Fruit fly (Drosophila melanogaster) whole organism, embryonic: ENCODE results near the gene CG13108.

ENCODE experiments used
- Awh ChIP-seq: fragments of 200-800 bp; sonication (Bioruptor generic); IDR thresholded peaks from 2 replicates; pipeline ENCODE4, ENCODE4 v1.3.6; 2022; ENCODE audit warnings: missing biosample characterization, missing genetic modification characterization
- CG11456 ChIP-seq: fragments of 200-800 bp; sonication (Bioruptor generic); IDR thresholded peaks from 3 replicates; pipeline ENCODE4 v1.3.6; 2022; ENCODE audit warnings: missing biosample characterization, missing genetic modification characterization
- CG1233 ChIP-seq: fragments of 200-800 bp; sonication (Bioruptor generic); optimal IDR thresholded peaks from 4 replicates; lab custom pipeline; 2018; ENCODE audit warnings: missing biosample characterization, mild to moderate bottlenecking, missing genetic modification characterization
- CG12744 ChIP-seq: fragments of 200-800 bp; sonication (Bioruptor generic); optimal IDR thresholded peaks from 2 replicates; lab custom pipeline; 2016; ENCODE audit warnings: missing biosample characterization, missing genetic modification characterization
- CG14860 ChIP-seq: fragments of 200-800 bp; sonication (Bioruptor generic); IDR thresholded peaks from 3 replicates; pipeline ENCODE4 v1.3.6; 2022; ENCODE audit warnings: missing biosample characterization, missing genetic modification characterization; ENCODE audit not compliant: partially characterized antibody
- CG15011 ChIP-seq: fragments of 200-800 bp; sonication (Bioruptor generic); optimal IDR thresholded peaks from 3 replicates; lab custom pipeline; 2018; ENCODE audit warnings: missing biosample characterization, mild to moderate bottlenecking, missing genetic modification characterization
- CG15479 ChIP-seq: fragments of 200-800 bp; sonication (Bioruptor generic); optimal IDR thresholded peaks from 3 replicates; lab custom pipeline; 2019; ENCODE audit warnings: missing biosample characterization, mild to moderate bottlenecking, missing genetic modification characterization, moderate library complexity
- CG17359 ChIP-seq: fragments of 200-800 bp; sonication (Bioruptor generic); optimal IDR thresholded peaks from 3 replicates; lab custom pipeline; 2018; ENCODE audit warnings: missing biosample characterization, mild to moderate bottlenecking, missing genetic modification characterization, moderate library complexity
- CG18764 ChIP-seq: fragments of 200-800 bp; sonication (Bioruptor generic); optimal IDR thresholded peaks from 3 replicates; lab custom pipeline; 2016; ENCODE audit warnings: missing biosample characterization, missing genetic modification characterization
- CG2678 ChIP-seq: fragments of 200-800 bp; sonication (Bioruptor generic); optimal IDR thresholded peaks from 3 replicates; lab custom pipeline; 2019; ENCODE audit warnings: missing biosample characterization, mild to moderate bottlenecking, missing genetic modification characterization, moderate library complexity
- CG30431 ChIP-seq: fragments of 200-800 bp; sonication (Bioruptor generic); optimal IDR thresholded peaks from 2 replicates; lab custom pipeline; 2017; ENCODE audit warnings: missing biosample characterization, missing genetic modification characterization
- CG3065 ChIP-seq: fragments of 200-800 bp; sonication (Bioruptor generic); optimal IDR thresholded peaks from 2 replicates; lab custom pipeline; 2016; ENCODE audit warnings: missing biosample characterization, missing genetic modification characterization
- CG31388 ChIP-seq: fragments of 200-800 bp; sonication (Bioruptor generic); optimal IDR thresholded peaks from 2 replicates; lab custom pipeline; 2016; ENCODE audit warnings: missing biosample characterization, missing genetic modification characterization
- CG3163 ChIP-seq: fragments of 200-800 bp; sonication (Bioruptor generic); optimal IDR thresholded peaks from 3 replicates; lab custom pipeline; 2016; ENCODE audit warnings: missing biosample characterization, missing genetic modification characterization
- CG32532 ChIP-seq: fragments of 200-800 bp; sonication (Bioruptor generic); IDR thresholded peaks from 2 replicates; pipeline ENCODE4 v1.3.6; 2022; ENCODE audit warnings: missing biosample characterization, missing genetic modification characterization
- CG3838 ChIP-seq: fragments of 200-800 bp; sonication (Bioruptor generic); optimal IDR thresholded peaks from 3 replicates; lab custom pipeline; 2016; ENCODE audit warnings: missing biosample characterization, missing genetic modification characterization
- CG5953 ChIP-seq: fragments of 200-800 bp; sonication (Bioruptor generic); IDR thresholded peaks from 2 replicates; pipeline ENCODE4 v1.3.6; 2022; ENCODE audit warnings: missing biosample characterization, missing genetic modification characterization
- CG6683 ChIP-seq: fragments of 200-800 bp; sonication (Bioruptor generic); optimal IDR thresholded peaks from 2 replicates; lab custom pipeline; 2017; ENCODE audit warnings: missing biosample characterization, mild to moderate bottlenecking, missing genetic modification characterization, missing genetic modification reagents
- CG6689 ChIP-seq: fragments of 200-800 bp; sonication (Bioruptor generic); IDR thresholded peaks from 2 replicates; pipeline ENCODE4 v1.3.6; 2022; ENCODE audit warnings: missing biosample characterization, missing genetic modification characterization
- CG7372 ChIP-seq: fragments of 200-800 bp; sonication (Bioruptor generic); IDR thresholded peaks from 2 replicates; pipeline ENCODE4 v1.3.6; 2022; ENCODE audit warnings: missing biosample characterization, missing genetic modification characterization
- CG9932 ChIP-seq: fragments of 200-800 bp; sonication (Bioruptor generic); IDR thresholded peaks from 2 replicates; pipeline ENCODE4 v1.3.6; 2022; ENCODE audit warnings: missing biosample characterization, missing genetic modification characterization
- CTCF ChIP-seq: fragments of 200-800 bp; sonication (Bioruptor generic); optimal IDR thresholded peaks from 2 replicates; lab custom pipeline; 2017; ENCODE audit warnings: missing biosample characterization, mild to moderate bottlenecking, missing genetic modification characterization, moderate library complexity
- D19A ChIP-seq: fragments of 200-800 bp; optimal IDR thresholded peaks from 3 replicates; lab custom pipeline; 2019; ENCODE audit warnings: missing biosample characterization, mild to moderate bottlenecking, missing genetic modification characterization, moderate library complexity
- Drgx ChIP-seq: fragments of 200-800 bp; sonication (Bioruptor generic); IDR thresholded peaks from 2 replicates; pipeline ENCODE4 v1.3.6; 2022; ENCODE audit warnings: missing biosample characterization, missing genetic modification characterization
- Hey ChIP-seq: fragments of 200-800 bp; sonication (Bioruptor generic); optimal IDR thresholded peaks from 3 replicates; lab custom pipeline; 2018; ENCODE audit warnings: missing biosample characterization, mild to moderate bottlenecking, missing genetic modification characterization
- Mad ChIP-seq: fragments of 200-800 bp; sonication (Bioruptor generic); optimal IDR thresholded peaks from 2 replicates; lab custom pipeline; 2016; ENCODE audit warnings: missing biosample characterization, missing genetic modification characterization
- Meics ChIP-seq: fragments of 200-800 bp; sonication (Bioruptor generic); optimal IDR thresholded peaks from 2 replicates; lab custom pipeline; 2017; ENCODE audit warnings: missing biosample characterization, mild to moderate bottlenecking, missing genetic modification characterization
- Mes4 ChIP-seq: fragments of 200-800 bp; sonication (Bioruptor generic); optimal IDR thresholded peaks from 2 replicates; lab custom pipeline; 2016; ENCODE audit warnings: missing biosample characterization, missing genetic modification characterization
- Mrtf ChIP-seq: fragments of 200-800 bp; sonication (Bioruptor generic); IDR thresholded peaks from 3 replicates; pipeline ENCODE4 v1.3.6; 2022; ENCODE audit warnings: missing biosample characterization, missing genetic modification characterization
- Spps ChIP-seq: fragments of 200-800 bp; sonication (Bioruptor generic); optimal IDR thresholded peaks from 2 replicates; lab custom pipeline; 2018; ENCODE audit warnings: missing biosample characterization, mild to moderate bottlenecking, missing genetic modification characterization
- Usf ChIP-seq: fragments of 200-800 bp; sonication (Bioruptor generic); optimal IDR thresholded peaks from 2 replicates; lab custom pipeline; 2017; ENCODE audit warnings: missing genotype, missing biosample characterization, missing genetic modification characterization
- Xrp1 ChIP-seq: fragments of 200-800 bp; sonication (Bioruptor generic); IDR thresholded peaks from 2 replicates; pipeline ENCODE4 v1.3.6; 2022; ENCODE audit warnings: missing biosample characterization, missing genetic modification characterization
- ab ChIP-seq: fragments of 200-800 bp; sonication (Bioruptor generic); optimal IDR thresholded peaks from 2 replicates; lab custom pipeline; 2016; ENCODE audit warnings: missing biosample characterization, missing genetic modification characterization
- ash1 ChIP-seq: fragments of 200-800 bp; sonication (Bioruptor generic); optimal IDR thresholded peaks from 2 replicates; lab custom pipeline; 2018; ENCODE audit warnings: missing biosample characterization, mild to moderate bottlenecking, missing genetic modification characterization
- bcd ChIP-seq: fragments of 200-800 bp; sonication (Bioruptor generic); optimal IDR thresholded peaks from 2 replicates; lab custom pipeline; 2017; ENCODE audit warnings: missing biosample characterization, mild to moderate bottlenecking, missing genetic modification characterization
- bsh ChIP-seq, 2 experiments: fragments of 200-800 bp; sonication (Bioruptor generic); optimal IDR thresholded peaks; 2 replicates each; lab custom pipeline; 2017 to 2018; ENCODE audit warnings: mild to moderate bottlenecking in 2 of 2, missing biosample characterization in 2 of 2, missing genetic modification characterization in 2 of 2, moderate library complexity in 1 of 2
- caup ChIP-seq: fragments of 200-800 bp; sonication (Bioruptor generic); optimal IDR thresholded peaks from 3 replicates; lab custom pipeline; 2017; ENCODE audit warnings: missing biosample characterization, mild to moderate bottlenecking, missing genetic modification characterization, moderate library complexity; ENCODE audit not compliant: severe bottlenecking
- corto ChIP-seq: fragments of 200-800 bp; sonication (Bioruptor generic); optimal IDR thresholded peaks from 2 replicates; lab custom pipeline; 2016; ENCODE audit warnings: missing biosample characterization, mild to moderate bottlenecking, missing genetic modification characterization, moderate library complexity
- esg ChIP-seq: fragments of 200-800 bp; sonication (Bioruptor generic); conservative IDR thresholded peaks from 2 replicates; pipeline ENCODE4 v1.3.6; 2022; ENCODE audit warnings: missing biosample characterization, missing genetic modification characterization
- fu2 ChIP-seq: fragments of 200-800 bp; sonication (Bioruptor generic); optimal IDR thresholded peaks from 2 replicates; lab custom pipeline; 2016; ENCODE audit warnings: missing biosample characterization, missing genetic modification characterization
- h ChIP-seq: fragments of >200 bp; optimal IDR thresholded peaks from 2 replicates; lab custom pipeline; 2017
- hb ChIP-seq: fragments of 200-800 bp; sonication (Bioruptor generic); IDR thresholded peaks from 3 replicates; pipeline ENCODE4 v1.3.6; 2022; ENCODE audit warnings: missing biosample characterization, missing genetic modification characterization; ENCODE audit not compliant: partially characterized antibody
- nmo ChIP-seq: fragments of 200-800 bp; sonication (Bioruptor generic); optimal IDR thresholded peaks from 2 replicates; lab custom pipeline; 2018; ENCODE audit warnings: missing biosample characterization, mild to moderate bottlenecking, missing genetic modification characterization, moderate library complexity
- otp ChIP-seq: fragments of 200-800 bp; sonication (Bioruptor generic); IDR thresholded peaks from 3 replicates; pipeline ENCODE4, ENCODE4 v1.3.6; 2022; ENCODE audit warnings: missing biosample characterization, missing genetic modification characterization
- pan ChIP-seq, 4 experiments: fragments of >200 bp in 3 of 4; fragments of 200-800 bp in 1 of 4; sonication (Bioruptor generic) in 1 of 4; optimal IDR thresholded peaks in 3 of 4; IDR thresholded peaks in 1 of 4; 2 replicates each; pipeline versions ENCODE4 v1.3.6 to Lab custom; 2017 to 2022; ENCODE audit warnings: missing biosample characterization in 2 of 4, missing genetic modification characterization in 2 of 4, mixed read lengths in 1 of 4
- pb ChIP-seq: fragments of 200-800 bp; sonication (Bioruptor generic); optimal IDR thresholded peaks from 3 replicates; lab custom pipeline; 2016; ENCODE audit warnings: missing biosample characterization, missing genetic modification characterization
- salm ChIP-seq: fragments of 200-800 bp; sonication (Bioruptor generic); optimal IDR thresholded peaks from 2 replicates; lab custom pipeline; 2018; ENCODE audit warnings: missing biosample characterization, mild to moderate bottlenecking, missing genetic modification characterization
- stc ChIP-seq: fragments of 200-800 bp; sonication (Bioruptor generic); IDR thresholded peaks from 2 replicates; pipeline ENCODE4 v1.3.6; 2022; ENCODE audit warnings: missing biosample characterization, missing genetic modification characterization
- tgo ChIP-seq: fragments of 200-800 bp; sonication (Bioruptor generic); IDR thresholded peaks from 3 replicates; pipeline ENCODE4 v1.3.6; 2022; ENCODE audit warnings: missing biosample characterization, missing genetic modification characterization
- tio ChIP-seq: fragments of 200-800 bp; sonication (Bioruptor generic); optimal IDR thresholded peaks from 2 replicates; lab custom pipeline; 2017; ENCODE audit warnings: missing biosample characterization, missing genetic modification characterization, inconsistent platforms
- unpg ChIP-seq: fragments of 200-800 bp; sonication (Bioruptor generic); optimal IDR thresholded peaks from 3 replicates; lab custom pipeline; 2018; ENCODE audit warnings: missing biosample characterization, mild to moderate bottlenecking, missing genetic modification characterization, moderate library complexity
- zfh1 ChIP-seq: fragments of 200-800 bp; sonication (Bioruptor generic); IDR thresholded peaks from 3 replicates; pipeline ENCODE4 v1.3.6; 2022; ENCODE audit warnings: missing biosample characterization, missing genetic modification characterization

CG13108 gene

DNA sequence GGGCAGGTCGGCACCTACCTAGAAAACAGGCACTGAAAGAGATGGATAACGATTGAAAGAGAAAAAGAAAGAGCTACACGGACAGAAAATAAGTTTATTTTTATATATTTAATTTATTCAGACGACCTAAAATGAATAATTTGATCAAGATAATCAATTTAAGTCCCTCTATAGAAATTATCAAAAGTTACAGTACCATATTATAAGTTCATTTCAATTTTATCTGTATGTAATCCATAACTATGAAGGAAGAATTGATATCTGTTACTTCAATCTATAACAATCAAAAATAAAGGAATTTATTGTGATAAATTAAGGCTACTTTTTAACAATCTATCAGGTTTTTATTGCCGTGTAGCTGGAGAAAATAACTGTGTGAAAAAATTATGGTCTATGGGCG, 42.4 kb downstream of the CG13108 start (continued):
- TF ChIP-seq caup (GFP tag; lab: Kevin White, UChicago): no peak
- no peak for TF ChIP-seq ash1
- no peak for TF ChIP-seq CG5953 (GFP tag; lab: Robert Waterston, UW)
- TF ChIP-seq salm (tag; lab: Kevin White, UChicago): peak; percentile 20
- no peak for TF ChIP-seq CG6683 (GFP tag; lab: Kevin White, UChicago)
- TF ChIP-seq unpg: peak; percentile 47
- peak; percentile 47 to 73 for TF ChIP-seq bsh (GFP tag; optimal IDR thresholded peaks at IDR 0.05; lab: Kevin White, UChicago)
- peak; percentile 33 for TF ChIP-seq bcd (GFP tag; lab: Kevin White, UChicago)
- TF ChIP-seq stc (GFP tag; lab: Robert Waterston, UW): peak; percentile 48; the same call in 1 of the 2 replicates
- no peak for TF ChIP-seq Usf (GFP tag; lab: Kevin White, UChicago)
- peak; percentile 54; the same call in 1 of the 2 replicates for TF ChIP-seq CG6689 (GFP tag; lab: Robert Waterston, UW)
- no peak for TF ChIP-seq Hey (tag; lab: Kevin White, UChicago)
- TF ChIP-seq Mrtf (GFP tag; lab: Robert Waterston, UW): no peak
- TF ChIP-seq CG12744 (GFP tag; lab: Kevin White, UChicago): no peak
- peak; percentile 77 for TF ChIP-seq nmo (GFP tag; lab: Kevin White, UChicago)
- TF ChIP-seq CG2678 (tag; lab: Kevin White, UChicago): peak; percentile 70
- peak; percentile 64 for TF ChIP-seq CG17359 (tag; lab: Kevin White, UChicago)
- TF ChIP-seq CG32532: no peak
- TF ChIP-seq tgo (GFP tag; lab: Robert Waterston, UW): peak; percentile 43; the same call in 2 of the 3 replicates
- TF ChIP-seq CG3838: no peak
- TF ChIP-seq CG15479 (GFP tag; lab: Kevin White, UChicago): no peak
- no peak for TF ChIP-seq CG7372 (GFP tag; lab: Robert Waterston, UW)
- no peak for TF ChIP-seq ab (GFP tag; lab: Kevin White, UChicago)
- peak; percentile 77 for TF ChIP-seq Drgx
- no peak for TF ChIP-seq CG3065
- TF ChIP-seq CG3163: no peak
- TF ChIP-seq h: no peak
- 0 out of 2 replicates have a peak, but pooled peaks have one; percentile 5 for TF ChIP-seq esg (GFP tag; lab: Robert Waterston, UW)
- no peak for TF ChIP-seq fu2
- TF ChIP-seq CG14860 (GFP tag; lab: Robert Waterston, UW): no peak
- no peak for TF ChIP-seq Meics
- TF ChIP-seq hb (GFP tag; lab: Robert Waterston, UW): no peak
- TF ChIP-seq CG11456 (GFP tag; lab: Robert Waterston, UW): no peak
- TF ChIP-seq Spps (tag; lab: Kevin White, UChicago): peak; percentile 23
- peak; percentile 48 for TF ChIP-seq D19A (tag; lab: Kevin White, UChicago)
- TF ChIP-seq zfh1 (GFP tag; lab: Robert Waterston, UW): no peak
- TF ChIP-seq Xrp1 (GFP tag; lab: Robert Waterston, UW): peak; percentile 65; the same call in 1 of the 2 replicates
- TF ChIP-seq pan (optimal IDR thresholded peaks at IDR 0.05; lab: Kevin White, UChicago): no peak
- no peak for TF ChIP-seq pan (GFP tag; optimal IDR thresholded peaks at IDR 0.05 in 1 of 2, IDR thresholded peaks at IDR 0.05 in 1 of 2)
- TF ChIP-seq pb (GFP tag; lab: Kevin White, UChicago): no peak
- TF ChIP-seq tio (GFP tag; lab: Kevin White, UChicago): no peak
- no peak for TF ChIP-seq Mad (GFP tag; lab: Kevin White, UChicago)
- no peak for TF ChIP-seq otp (GFP tag; lab: Robert Waterston, UW)
- TF ChIP-seq CG31388 (GFP tag; lab: Kevin White, UChicago): no peak
- no peak for TF ChIP-seq CG9932 (GFP tag; lab: Robert Waterston, UW)
- TF ChIP-seq CG15011 (GFP tag; lab: Kevin White, UChicago): no peak
- TF ChIP-seq Awh: no peak
- no peak for TF ChIP-seq CTCF (GFP tag; lab: Kevin White, UChicago)
- no peak for TF ChIP-seq Mes4 (GFP tag; lab: Kevin White, UChicago)
- TF ChIP-seq CG1233 (GFP tag; lab: Kevin White, UChicago): peak; percentile 30
- TF ChIP-seq corto (GFP tag; lab: Kevin White, UChicago): no peak
- no peak for TF ChIP-seq CG18764
- TF ChIP-seq CG30431 (GFP tag; lab: Kevin White, UChicago): no peak
